Fruit fly (Drosophila melanogaster) whole organism: Measurements from ENCODE around the gene CG15406.

Experiments used
- CG8478 ChIP-seq: fragments of >200 bp; optimal IDR thresholded peaks from 2 replicates; lab custom pipeline; 2018; ENCODE audit warnings: inconsistent platforms
- Dll ChIP-seq: fragments of >200 bp; optimal IDR thresholded peaks from 2 replicates; lab custom pipeline; 2017
- EcR ChIP-seq, 2 experiments: fragments of >200 bp; optimal IDR thresholded peaks; 2 replicates each; lab custom pipeline; 2017; ENCODE audit warnings: missing biosample characterization in 2 of 2, missing genetic modification characterization in 2 of 2, missing genetic modification reagents in 2 of 2
- pan ChIP-seq: fragments of >200 bp; optimal IDR thresholded peaks from 2 replicates; lab custom pipeline; 2017
- psq ChIP-seq: fragments of >200 bp; optimal IDR thresholded peaks from 2 replicates; lab custom pipeline; 2017
- usp ChIP-seq: fragments of >200 bp; optimal IDR thresholded peaks from 2 replicates; lab custom pipeline; 2017; ENCODE audit warnings: missing biosample characterization, missing genetic modification characterization, mixed read lengths

Gene CG15406

dm6 chr2L:3354642-3355380 is 45.8 kb downstream of the CG15406 start, which contains the start of gene E23:
Gene E23 (minus strand): TSS chr2L:3354829.
- TF ChIP-seq EcR (GFP tag; optimal IDR thresholded peaks at IDR 0.05; lab: Kevin White, UChicago) = no peak
- no peak for TF ChIP-seq pan (lab: Kevin White, UChicago)
- TF ChIP-seq CG8478 (lab: Kevin White, UChicago) = no peak
- TF ChIP-seq Dll = no peak
- no peak for TF ChIP-seq psq (lab: Kevin White, UChicago)
- no peak for TF ChIP-seq usp

- TF ChIP-seq EcR (GFP tag; optimal IDR thresholded peaks at IDR 0.05; lab: Kevin White, UChicago) (no peak), CG8478 (lab: Kevin White, UChicago) (no peak), Dll (no peak), usp (no peak), pan (lab: Kevin White, UChicago) (no peak), psq (lab: Kevin White, UChicago) (no peak)
Measured at dm6 chr2L:3355791-3356190, 46.8 kb downstream of the CG15406 start.

dm6 chr2L:3356193-3356645 is 47.2 kb downstream of the CG15406 start:
- TF ChIP-seq CG8478 (lab: Kevin White, UChicago) = no peak
- no peak for TF ChIP-seq EcR (GFP tag; optimal IDR thresholded peaks at IDR 0.05; lab: Kevin White, UChicago)
- TF ChIP-seq psq (lab: Kevin White, UChicago) = no peak
- TF ChIP-seq Dll = no peak
- no peak for TF ChIP-seq usp
- no peak for TF ChIP-seq pan (lab: Kevin White, UChicago)

DNA sequence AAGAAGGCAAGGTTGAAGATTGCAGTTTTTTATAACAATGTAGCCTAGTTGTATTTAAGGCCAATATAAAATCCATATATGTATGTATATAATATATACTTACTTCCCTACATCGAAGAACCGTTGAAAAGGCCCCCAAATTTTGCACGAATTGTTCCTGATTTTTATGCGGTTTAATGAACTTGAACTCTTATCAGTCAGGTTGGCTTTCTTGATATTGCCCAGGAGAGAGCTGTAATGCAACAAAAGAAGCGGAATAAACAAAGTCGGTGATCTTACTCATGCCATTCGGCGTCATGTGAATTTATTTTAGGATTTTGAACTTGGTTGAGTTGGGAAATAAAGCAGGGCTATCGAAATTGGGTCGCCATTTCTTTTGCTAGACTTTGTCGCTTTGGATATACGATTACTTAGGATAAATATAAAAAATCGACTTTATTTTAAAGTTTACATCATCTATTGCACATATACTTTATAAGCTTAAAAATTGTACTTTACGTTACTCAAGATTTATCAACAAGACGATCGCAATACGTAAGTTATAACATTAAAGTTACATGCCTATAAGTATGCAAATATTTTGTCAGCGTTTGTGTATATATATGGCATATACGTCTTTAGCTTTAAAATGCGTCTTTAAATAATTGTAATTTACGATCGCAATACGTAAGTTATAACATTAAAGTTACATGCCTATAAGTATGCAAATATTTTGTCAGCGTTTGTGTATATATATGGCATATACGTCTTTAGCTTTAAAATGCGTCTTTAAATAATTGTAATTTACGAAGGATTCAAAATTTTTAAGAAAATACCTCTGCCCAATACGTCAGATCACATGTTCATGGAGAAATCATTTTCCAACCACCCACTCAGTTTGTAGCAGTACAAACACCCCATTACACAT is 48.0 kb downstream of the CG15406 start, which contains the start of gene CG8838:
TSS of gene CG8838 (plus strand) at position 857 of the 907 bp plus-strand sequence.
- no peak for TF ChIP-seq EcR (GFP tag; optimal IDR thresholded peaks at IDR 0.05; lab: Kevin White, UChicago)
- TF ChIP-seq pan (lab: Kevin White, UChicago) = no peak
